Worm (Caenorhabditis elegans): ENCODE results near the gene ard-1.

ard-1 gene

DNA sequence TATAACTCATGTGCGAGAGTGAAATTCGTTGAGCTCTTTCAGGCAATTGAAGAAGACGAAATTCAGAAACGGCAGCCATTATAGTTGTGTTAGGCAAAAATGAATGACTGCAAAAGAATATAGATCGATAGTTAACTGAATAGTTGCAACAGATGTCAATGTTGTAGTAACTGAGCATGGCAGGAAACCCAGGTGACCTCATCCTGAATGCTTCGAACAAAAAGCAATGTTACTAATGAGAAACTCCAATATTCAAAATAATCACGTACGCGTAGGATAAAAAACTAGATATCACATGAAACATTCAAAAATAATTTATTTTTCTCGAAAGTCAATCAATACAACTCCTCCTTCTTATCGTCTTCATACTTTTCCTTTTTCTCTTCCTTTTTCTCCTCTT is 31.4 kb downstream of the ard-1 start, which contains the start of gene fbxb-9:
TSS of gene fbxb-9 (minus strand) at position 101 of the 400 bp plus-strand sequence.
- TF ChIP-seq med-1 (GFP tag; optimal IDR thresholded peaks at IDR 0.05; ENCODE audit: insufficient read depth) (no peak), klf-2 (GFP tag; conservative IDR thresholded peaks at IDR 0.05) (no peak), T22C8.4 (GFP tag; IDR thresholded peaks at IDR 0.05) (no peak), ztf-23 (GFP tag; IDR thresholded peaks at IDR 0.05) (no peak), flt-1 (GFP tag; IDR thresholded peaks at IDR 0.05) (no peak), tab-1 (GFP tag; IDR thresholded peaks at IDR 0.05) (no peak), cog-1 (tag; optimal IDR thresholded peaks at IDR 0.05) (no peak), ztf-29 (GFP tag; IDR thresholded peaks at IDR 0.05) (no peak), ref-1 (GFP tag; conservative IDR thresholded peaks at IDR 0.05) (no peak)

DNA sequence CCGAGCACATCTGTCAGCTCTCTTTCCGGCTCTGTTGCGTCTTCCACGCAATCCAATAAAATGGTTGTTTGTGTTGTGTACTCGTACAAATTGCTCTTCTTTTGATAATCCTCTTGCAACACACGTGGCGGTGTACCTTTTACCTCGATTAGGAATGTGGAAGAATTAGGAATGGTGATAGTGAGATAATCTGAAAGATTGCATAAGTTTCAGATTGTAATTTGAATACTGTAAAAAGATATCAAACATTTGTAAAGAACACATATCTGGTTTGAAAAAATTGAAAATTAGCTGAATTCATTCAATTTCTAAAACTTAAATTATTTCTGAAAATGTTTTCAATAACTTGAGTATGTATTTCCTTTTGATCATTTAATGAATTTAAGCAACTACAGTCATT is 33.8 kb downstream of the ard-1 start, which contains the start of gene C08F8.6:
TSS of gene C08F8.6 (minus strand) at position 101 of the 400 bp plus-strand sequence.
- TF ChIP-seq klf-2 (GFP tag; conservative IDR thresholded peaks at IDR 0.05) (no peak), tab-1 (GFP tag; IDR thresholded peaks at IDR 0.05) (no peak), ref-1 (GFP tag; conservative IDR thresholded peaks at IDR 0.05) (no peak), T22C8.4 (GFP tag; IDR thresholded peaks at IDR 0.05) (no peak)

DNA sequence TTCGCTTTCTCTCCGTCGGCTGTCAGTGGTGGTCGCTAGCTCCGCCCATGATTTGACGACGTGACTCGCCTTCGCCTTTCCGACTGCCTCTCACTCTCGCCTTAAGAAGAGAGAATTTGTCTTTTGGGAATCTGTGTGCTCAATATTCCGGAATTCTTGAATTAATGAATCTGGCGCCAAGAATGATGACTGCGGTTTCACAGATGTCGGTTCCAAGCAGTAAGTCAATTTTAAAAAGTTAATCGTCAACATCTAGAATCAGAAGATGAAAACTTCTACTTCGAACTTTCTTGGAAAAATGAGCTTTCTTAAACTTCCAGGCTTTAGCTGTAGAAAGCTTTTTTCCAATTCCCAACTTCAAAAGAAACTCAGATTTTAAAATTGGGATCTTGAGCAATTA is 38.6 kb downstream of the ard-1 start, which contains the start of gene nhr-67:
TSS of gene nhr-67 (plus strand) at position 97 of the 400 bp plus-strand sequence.
- TF ChIP-seq T22C8.4 (GFP tag; IDR thresholded peaks at IDR 0.05) (no peak), tab-1 (GFP tag; IDR thresholded peaks at IDR 0.05) (no peak), klf-2 (GFP tag; conservative IDR thresholded peaks at IDR 0.05) (no peak), med-1 (GFP tag; optimal IDR thresholded peaks at IDR 0.05; ENCODE audit: insufficient read depth) (no peak), cog-1 (tag; optimal IDR thresholded peaks at IDR 0.05) (no peak), ztf-23 (GFP tag; IDR thresholded peaks at IDR 0.05) (no peak), ref-1 (GFP tag; conservative IDR thresholded peaks at IDR 0.05) (no peak), flt-1 (GFP tag; IDR thresholded peaks at IDR 0.05) (no peak), ztf-29 (GFP tag; IDR thresholded peaks at IDR 0.05) (no peak)

DNA sequence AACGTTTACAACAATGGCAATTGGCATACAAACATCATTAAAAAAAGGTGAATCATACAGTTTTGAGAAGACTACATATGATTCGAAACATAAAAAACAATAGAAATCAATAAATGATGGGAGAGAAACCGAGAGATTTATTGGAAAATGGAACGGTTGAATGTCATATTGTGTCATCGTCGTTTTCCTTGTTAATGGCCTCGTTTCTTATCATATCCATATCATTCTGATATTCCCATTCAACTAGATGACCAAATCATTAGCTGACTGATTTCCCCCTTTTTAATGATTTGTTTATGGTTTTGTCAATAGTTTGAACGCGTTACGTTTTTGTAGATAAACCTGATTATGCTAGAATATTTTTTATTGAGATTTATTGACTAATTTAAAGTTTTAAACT is 43.7 kb downstream of the ard-1 start:
- TF ChIP-seq T22C8.4 (GFP tag; IDR thresholded peaks at IDR 0.05) (no peak), ztf-29 (GFP tag; IDR thresholded peaks at IDR 0.05) (no peak), flt-1 (GFP tag; IDR thresholded peaks at IDR 0.05) (no peak), klf-2 (GFP tag; conservative IDR thresholded peaks at IDR 0.05) (no peak), ref-1 (GFP tag; conservative IDR thresholded peaks at IDR 0.05) (no peak), ztf-23 (GFP tag; IDR thresholded peaks at IDR 0.05) (no peak), med-1 (GFP tag; optimal IDR thresholded peaks at IDR 0.05; ENCODE audit: insufficient read depth) (no peak), tab-1 (GFP tag; IDR thresholded peaks at IDR 0.05) (no peak), cog-1 (tag; optimal IDR thresholded peaks at IDR 0.05) (no peak)

DNA sequence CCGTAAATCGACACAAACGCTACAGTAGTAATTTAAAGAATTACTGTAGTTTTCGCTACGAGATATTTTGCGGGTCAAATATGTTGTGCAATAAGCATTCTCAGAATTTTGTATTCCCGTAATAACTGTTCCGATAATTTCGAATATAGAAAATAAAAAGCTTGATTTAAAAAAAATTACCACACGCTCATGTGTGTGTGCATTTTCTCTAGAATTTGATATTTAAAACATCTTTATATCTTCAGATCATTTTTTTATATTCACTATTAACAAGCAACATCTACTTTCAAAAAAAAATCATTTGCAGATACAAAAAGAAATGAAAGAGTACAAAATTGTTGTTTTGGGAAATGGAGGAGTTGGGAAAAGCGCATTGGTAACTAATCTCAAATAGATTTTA is 45.9 kb downstream of the ard-1 start, which contains the start of gene rap-3:
TSS of gene rap-3 (plus strand) at position 301 of the 400 bp plus-strand sequence.
- TF ChIP-seq T22C8.4 (GFP tag; IDR thresholded peaks at IDR 0.05): no peak
- no peak for TF ChIP-seq ztf-29 (GFP tag; IDR thresholded peaks at IDR 0.05)
- no peak for TF ChIP-seq cog-1 (tag; optimal IDR thresholded peaks at IDR 0.05)

DNA sequence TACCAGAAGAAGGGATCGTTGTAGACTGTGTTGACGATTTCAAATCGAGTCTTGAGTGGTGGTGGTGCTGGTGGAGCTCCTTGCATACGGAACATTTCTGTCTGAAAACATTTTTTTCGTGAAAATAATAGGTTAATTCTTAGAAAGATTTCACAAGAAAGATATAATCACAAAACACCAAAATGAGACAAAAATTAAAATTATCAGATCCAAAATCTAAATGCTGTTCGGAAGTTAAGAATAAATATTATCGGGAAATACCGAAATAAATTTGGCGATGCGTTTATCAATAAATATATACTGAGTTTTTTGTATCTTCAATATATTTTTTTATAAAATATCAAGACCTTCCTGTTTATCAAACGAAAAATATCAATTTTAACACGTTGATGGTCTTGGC is 47.4 kb downstream of the ard-1 start, which contains the start of gene C08F8.9:
TSS of gene C08F8.9 (minus strand) at position 101 of the 400 bp plus-strand sequence.
- no peak for TF ChIP-seq T22C8.4 (GFP tag; IDR thresholded peaks at IDR 0.05)

DNA sequence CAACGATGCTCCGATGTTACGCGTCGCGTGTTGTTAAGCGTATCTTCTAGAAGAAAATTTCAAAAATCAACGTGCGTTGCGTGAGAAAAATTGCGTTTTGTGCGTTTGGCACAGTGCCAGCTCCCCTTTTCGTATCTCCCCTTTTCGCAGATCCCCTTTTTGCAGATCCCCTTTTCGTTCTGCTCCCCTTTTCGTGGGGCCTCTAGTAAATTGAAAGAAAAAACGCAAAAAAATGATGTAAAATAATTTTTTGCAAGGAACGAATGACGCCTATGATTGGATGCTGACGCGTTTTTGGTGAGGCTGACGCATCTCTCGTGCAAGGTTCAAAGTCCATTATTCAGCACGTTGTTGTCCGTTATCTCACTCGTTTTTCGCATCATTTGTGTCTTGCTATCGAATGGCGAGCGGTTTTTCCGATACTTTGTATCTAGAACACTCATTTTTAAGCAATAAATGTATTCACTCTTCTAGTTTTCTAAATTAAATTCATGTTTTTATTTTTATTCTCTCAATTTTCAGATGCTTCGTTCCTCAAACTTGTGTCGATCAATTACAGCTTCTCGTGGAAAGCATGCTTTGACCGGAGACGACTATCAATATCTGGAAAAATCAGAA is 48.2 kb downstream of the ard-1 start, which contains the start of gene cpt-2:
TSS of gene cpt-2 (plus strand) at position 523 of the 618 bp plus-strand sequence.
- TF ChIP-seq ztf-23 (GFP tag; IDR thresholded peaks at IDR 0.05): peak; percentile 44; the same call in 1 of the 2 replicates

DNA sequence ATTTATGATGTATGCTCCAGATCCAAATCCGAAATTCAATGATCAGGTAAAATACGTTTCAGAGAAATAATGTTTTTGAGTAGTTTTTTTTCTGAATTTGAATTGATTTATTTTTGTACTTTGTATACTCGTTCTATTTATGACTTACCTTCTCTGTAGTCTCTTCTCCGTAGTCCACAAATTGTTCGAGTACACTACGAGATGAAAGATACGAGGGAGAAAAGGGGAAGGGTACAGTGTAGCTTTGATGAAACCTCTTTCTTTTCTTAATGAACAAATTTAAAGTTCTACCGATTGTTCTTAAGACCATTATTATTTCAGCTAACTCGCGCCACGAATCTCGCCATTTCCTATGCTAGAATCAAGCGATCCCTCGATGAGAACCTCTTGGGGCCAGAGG is 49.0 kb downstream of the ard-1 start:
- no peak for TF ChIP-seq ztf-23 (GFP tag; IDR thresholded peaks at IDR 0.05)
- TF ChIP-seq med-1 (GFP tag; optimal IDR thresholded peaks at IDR 0.05; ENCODE audit: insufficient read depth): no peak
- no peak for TF ChIP-seq cog-1 (tag; optimal IDR thresholded peaks at IDR 0.05)
- no peak for TF ChIP-seq ref-1 (GFP tag; conservative IDR thresholded peaks at IDR 0.05)
- no peak for TF ChIP-seq klf-2 (GFP tag; conservative IDR thresholded peaks at IDR 0.05)
- no peak for TF ChIP-seq T22C8.4 (GFP tag; IDR thresholded peaks at IDR 0.05)
- TF ChIP-seq ztf-29 (GFP tag; IDR thresholded peaks at IDR 0.05): no peak
- TF ChIP-seq tab-1 (GFP tag; IDR thresholded peaks at IDR 0.05): no peak
- no peak for TF ChIP-seq flt-1 (GFP tag; IDR thresholded peaks at IDR 0.05)

DNA sequence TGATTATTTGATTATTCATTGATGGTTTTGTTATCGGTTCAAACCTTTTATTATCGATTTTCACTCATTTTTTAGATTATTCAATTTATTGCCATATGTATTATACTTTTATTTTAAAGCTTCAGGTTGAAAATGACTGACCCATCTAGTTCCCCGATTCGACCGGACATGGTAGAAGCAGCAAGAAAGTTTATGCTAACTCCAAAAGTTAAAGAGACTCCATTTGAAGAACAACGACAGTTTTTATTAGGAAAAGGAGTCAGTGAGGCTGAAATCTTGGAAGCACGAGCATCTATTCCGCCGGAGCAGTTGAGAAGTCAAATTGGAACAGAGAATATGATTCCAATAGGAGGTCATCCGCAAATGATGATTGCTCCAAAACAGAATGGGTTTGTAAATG is 51.9 kb downstream of the ard-1 start, which contains the start of gene prx-14:
TSS of gene prx-14 (plus strand) at position 120 of the 400 bp plus-strand sequence.
- TF ChIP-seq T22C8.4 (GFP tag; IDR thresholded peaks at IDR 0.05): no peak
- no peak for TF ChIP-seq cog-1 (tag; optimal IDR thresholded peaks at IDR 0.05)
- no peak for TF ChIP-seq flt-1 (GFP tag; IDR thresholded peaks at IDR 0.05)
- no peak for TF ChIP-seq ref-1 (GFP tag; conservative IDR thresholded peaks at IDR 0.05)
- TF ChIP-seq ztf-23 (GFP tag; IDR thresholded peaks at IDR 0.05): no peak
- TF ChIP-seq ztf-29 (GFP tag; IDR thresholded peaks at IDR 0.05): no peak
- no peak for TF ChIP-seq tab-1 (GFP tag; IDR thresholded peaks at IDR 0.05)
- no peak for TF ChIP-seq klf-2 (GFP tag; conservative IDR thresholded peaks at IDR 0.05)
- TF ChIP-seq med-1 (GFP tag; optimal IDR thresholded peaks at IDR 0.05; ENCODE audit: insufficient read depth): no peak

Data from whole organism, midembryonic.